Fruit fly (Drosophila melanogaster) whole organism, embryonic: ENCODE results near the gene Dok.

Experiments
- Asciz ChIP-seq: fragments of 200-800 bp; sonication (Bioruptor generic); optimal IDR thresholded peaks from 2 replicates; lab custom pipeline; 2017; ENCODE audit warnings: missing biosample characterization, mild to moderate bottlenecking, missing genetic modification characterization, missing genetic modification reagents
- CG10979 ChIP-seq: fragments of 200-800 bp; sonication (Bioruptor generic); optimal IDR thresholded peaks from 2 replicates; lab custom pipeline; 2018; ENCODE audit warnings: missing biosample characterization, mild to moderate bottlenecking, missing genetic modification characterization, moderate library complexity
- CG11723 ChIP-seq: fragments of 200-800 bp; sonication (Bioruptor generic); optimal IDR thresholded peaks from 2 replicates; lab custom pipeline; 2017; ENCODE audit warnings: missing biosample characterization, mild to moderate bottlenecking, missing genetic modification characterization
- CG13123 ChIP-seq: fragments of 200-800 bp; sonication (Bioruptor generic); optimal IDR thresholded peaks from 2 replicates; lab custom pipeline; 2016; ENCODE audit warnings: missing biosample characterization, missing genetic modification characterization
- CG13296 ChIP-seq: fragments of 200-800 bp; sonication (Bioruptor generic); optimal IDR thresholded peaks from 3 replicates; lab custom pipeline; 2018; ENCODE audit warnings: missing biosample characterization, mild to moderate bottlenecking, missing genetic modification characterization
- CG14965 ChIP-seq: fragments of 200-800 bp; sonication (Bioruptor generic); optimal IDR thresholded peaks from 2 replicates; lab custom pipeline; 2016; ENCODE audit warnings: missing biosample characterization, missing genetic modification characterization, borderline replicate concordance
- CG1647 ChIP-seq: fragments of 200-800 bp; sonication (Bioruptor generic); optimal IDR thresholded peaks from 3 replicates; lab custom pipeline; 2016; ENCODE audit warnings: missing biosample characterization, missing genetic modification characterization
- CG16863 ChIP-seq: fragments of 200-800 bp; sonication (Bioruptor generic); optimal IDR thresholded peaks from 3 replicates; lab custom pipeline; 2016; ENCODE audit warnings: missing biosample characterization, missing genetic modification characterization
- CG17385 ChIP-seq: fragments of 200-800 bp; sonication (Bioruptor generic); optimal IDR thresholded peaks from 3 replicates; lab custom pipeline; 2018; ENCODE audit warnings: missing biosample characterization, mild to moderate bottlenecking, missing genetic modification characterization
- CG17802 ChIP-seq: fragments of 200-800 bp; sonication (Bioruptor generic); optimal IDR thresholded peaks from 2 replicates; lab custom pipeline; 2018; ENCODE audit warnings: missing biosample characterization, mild to moderate bottlenecking, missing genetic modification characterization, moderate library complexity
- CG1832 ChIP-seq: fragments of 200-800 bp; sonication (Bioruptor generic); optimal IDR thresholded peaks from 2 replicates; lab custom pipeline; 2017; ENCODE audit warnings: missing biosample characterization, mild to moderate bottlenecking, missing genetic modification characterization, inconsistent platforms
- CG2116 ChIP-seq: fragments of 200-800 bp; sonication (Bioruptor generic); optimal IDR thresholded peaks from 3 replicates; lab custom pipeline; 2018; ENCODE audit warnings: missing biosample characterization, mild to moderate bottlenecking, missing genetic modification characterization
- CG31365 ChIP-seq: fragments of 200-800 bp; sonication (Bioruptor generic); optimal IDR thresholded peaks from 2 replicates; lab custom pipeline; 2018; ENCODE audit warnings: missing biosample characterization, mild to moderate bottlenecking, missing genetic modification characterization
- CG32532 ChIP-seq: fragments of 200-800 bp; sonication (Bioruptor generic); IDR thresholded peaks from 2 replicates; pipeline ENCODE4 v1.3.6; 2022; ENCODE audit warnings: missing biosample characterization, missing genetic modification characterization
- CG4282 ChIP-seq: fragments of 200-800 bp; sonication (Bioruptor generic); optimal IDR thresholded peaks from 2 replicates; lab custom pipeline; 2016; ENCODE audit warnings: missing biosample characterization, missing genetic modification characterization
- CG4424 ChIP-seq: fragments of 200-800 bp; sonication (Bioruptor generic); optimal IDR thresholded peaks from 3 replicates; lab custom pipeline; 2016; ENCODE audit warnings: missing biosample characterization, missing genetic modification characterization
- CG6683 ChIP-seq: fragments of 200-800 bp; sonication (Bioruptor generic); optimal IDR thresholded peaks from 2 replicates; lab custom pipeline; 2017; ENCODE audit warnings: missing biosample characterization, mild to moderate bottlenecking, missing genetic modification characterization, missing genetic modification reagents
- CG7271 ChIP-seq: fragments of 200-800 bp; sonication (Bioruptor generic); optimal IDR thresholded peaks from 2 replicates; lab custom pipeline; 2018; ENCODE audit warnings: missing biosample characterization, mild to moderate bottlenecking, missing genetic modification characterization, moderate library complexity
- CG7928 ChIP-seq: fragments of 200-800 bp; sonication (Bioruptor generic); optimal IDR thresholded peaks from 2 replicates; lab custom pipeline; 2017; ENCODE audit warnings: missing biosample characterization, mild to moderate bottlenecking, missing genetic modification characterization
- CG9215 ChIP-seq: fragments of 200-800 bp; sonication (Bioruptor generic); IDR thresholded peaks from 2 replicates; pipeline ENCODE4 v1.3.6; 2022; ENCODE audit warnings: missing biosample characterization, missing genetic modification characterization
- CG9797 ChIP-seq: fragments of 200-800 bp; sonication (Bioruptor generic); optimal IDR thresholded peaks from 3 replicates; lab custom pipeline; 2018; ENCODE audit warnings: missing biosample characterization, mild to moderate bottlenecking, missing genetic modification characterization
- CG9932 ChIP-seq: fragments of 200-800 bp; sonication (Bioruptor generic); IDR thresholded peaks from 2 replicates; pipeline ENCODE4 v1.3.6; 2022; ENCODE audit warnings: missing biosample characterization, missing genetic modification characterization
- CkIIα-i1 ChIP-seq: fragments of 200-800 bp; sonication (Bioruptor generic); IDR thresholded peaks from 2 replicates; pipeline ENCODE4 v1.3.6; 2022; ENCODE audit warnings: missing biosample characterization, missing genetic modification characterization
- Dek ChIP-seq: fragments of 200-800 bp; sonication (Bioruptor generic); optimal IDR thresholded peaks from 3 replicates; lab custom pipeline; 2019; ENCODE audit warnings: missing biosample characterization, mild to moderate bottlenecking, missing genetic modification characterization, moderate library complexity
- Lpt ChIP-seq: fragments of >200 bp; optimal IDR thresholded peaks from 2 replicates; lab custom pipeline; 2018; ENCODE audit warnings: missing biosample characterization, missing genetic modification characterization
- Myb ChIP-seq: fragments of 200-800 bp; sonication (Bioruptor generic); optimal IDR thresholded peaks from 2 replicates; lab custom pipeline; 2016; ENCODE audit warnings: missing biosample characterization, missing genetic modification characterization
- Rfx ChIP-seq: fragments of 200-800 bp; sonication (Bioruptor generic); IDR thresholded peaks from 2 replicates; pipeline ENCODE4 v1.3.6; 2022; ENCODE audit warnings: missing biosample characterization, missing genetic modification characterization
- Rx ChIP-seq: fragments of 200-800 bp; sonication (Bioruptor generic); IDR thresholded peaks from 2 replicates; pipeline ENCODE4 v1.3.6; 2022; ENCODE audit warnings: missing biosample characterization, missing genetic modification characterization
- Ssrp ChIP-seq: fragments of 200-800 bp; sonication (Bioruptor generic); optimal IDR thresholded peaks from 2 replicates; lab custom pipeline; 2018; ENCODE audit warnings: missing biosample characterization, mild to moderate bottlenecking, missing genetic modification characterization, moderate library complexity
- Taf1 ChIP-seq: fragments of 200-800 bp; sonication (Bioruptor generic); IDR thresholded peaks from 2 replicates; pipeline ENCODE4 v1.3.6; 2022; ENCODE audit warnings: missing biosample characterization, missing genetic modification characterization
- chn ChIP-seq: fragments of 200-800 bp; sonication (Bioruptor generic); optimal IDR thresholded peaks from 2 replicates; lab custom pipeline; 2016; ENCODE audit warnings: missing biosample characterization, missing genetic modification characterization
- crp ChIP-seq, 2 experiments: fragments of 200-800 bp; sonication (Bioruptor generic); optimal IDR thresholded peaks; 2 replicates in 1 of 2; 3 replicates in 1 of 2; lab custom pipeline; 2017; ENCODE audit warnings: missing biosample characterization in 2 of 2, missing genetic modification characterization in 2 of 2, mild to moderate bottlenecking in 1 of 2, moderate library complexity in 1 of 2
- dm ChIP-seq: fragments of 200-800 bp; sonication (Bioruptor generic); optimal IDR thresholded peaks from 3 replicates; lab custom pipeline; 2016; ENCODE audit warnings: missing biosample characterization, missing genetic modification characterization
- dmrt99B ChIP-seq: fragments of 200-800 bp; sonication (Bioruptor generic); optimal IDR thresholded peaks from 2 replicates; lab custom pipeline; 2018; ENCODE audit warnings: missing biosample characterization, mild to moderate bottlenecking, missing genetic modification characterization, moderate library complexity
- dysf ChIP-seq: fragments of 200-800 bp; sonication (Bioruptor generic); IDR thresholded peaks from 3 replicates; pipeline ENCODE4 v1.3.6; 2022; ENCODE audit warnings: missing biosample characterization, missing genetic modification characterization
- esg ChIP-seq: fragments of 200-800 bp; sonication (Bioruptor generic); conservative IDR thresholded peaks from 2 replicates; pipeline ENCODE4 v1.3.6; 2022; ENCODE audit warnings: missing biosample characterization, missing genetic modification characterization
- fd64A ChIP-seq: fragments of 200-800 bp; sonication (Bioruptor generic); optimal IDR thresholded peaks from 3 replicates; lab custom pipeline; 2018; ENCODE audit warnings: missing biosample characterization, mild to moderate bottlenecking, missing genetic modification characterization
- gcm2 ChIP-seq: fragments of 200-800 bp; sonication (Bioruptor generic); optimal IDR thresholded peaks from 2 replicates; lab custom pipeline; 2016; ENCODE audit warnings: missing biosample characterization, missing genetic modification characterization
- gfzf ChIP-seq: fragments of 200-800 bp; sonication (Bioruptor generic); optimal IDR thresholded peaks from 2 replicates; lab custom pipeline; 2016; ENCODE audit warnings: missing biosample characterization, mild to moderate bottlenecking, missing genetic modification characterization, moderate library complexity
- hth ChIP-seq: fragments of >200 bp; optimal IDR thresholded peaks from 2 replicates; lab custom pipeline; 2017; ENCODE audit warnings: inconsistent platforms
- klu ChIP-seq: fragments of 200-800 bp; sonication (Bioruptor generic); IDR thresholded peaks from 2 replicates; pipeline ENCODE4 v1.3.6; 2022; ENCODE audit warnings: missing biosample characterization, missing genetic modification characterization
- lola ChIP-seq, 3 experiments: fragments of >200 bp in 2 of 3; fragments of 200-800 bp in 1 of 3; sonication (Bioruptor generic) in 1 of 3; optimal IDR thresholded peaks; 2 replicates each; lab custom pipeline; 2017 to 2019; ENCODE audit warnings: missing biosample characterization in 3 of 3, missing genetic modification characterization in 3 of 3, mild to moderate bottlenecking in 1 of 3, moderate library complexity in 1 of 3
- luna ChIP-seq: fragments of 200-800 bp; sonication (Bioruptor generic); optimal IDR thresholded peaks from 2 replicates; lab custom pipeline; 2016; ENCODE audit warnings: missing biosample characterization, missing genetic modification characterization
- nom ChIP-seq: fragments of 200-800 bp; sonication (Bioruptor generic); optimal IDR thresholded peaks from 2 replicates; lab custom pipeline; 2017; ENCODE audit warnings: missing biosample characterization, missing genetic modification characterization, mild to moderate bottlenecking, moderate library complexity, missing genetic modification reagents
- odd ChIP-seq: fragments of 200-800 bp; sonication (Bioruptor generic); optimal IDR thresholded peaks from 2 replicates; lab custom pipeline; 2017; ENCODE audit warnings: missing biosample characterization, mild to moderate bottlenecking, missing genetic modification characterization
- otp ChIP-seq: fragments of 200-800 bp; sonication (Bioruptor generic); IDR thresholded peaks from 3 replicates; pipeline ENCODE4, ENCODE4 v1.3.6; 2022; ENCODE audit warnings: missing biosample characterization, missing genetic modification characterization
- pan ChIP-seq, 4 experiments: fragments of >200 bp in 3 of 4; fragments of 200-800 bp in 1 of 4; sonication (Bioruptor generic) in 1 of 4; optimal IDR thresholded peaks in 3 of 4; IDR thresholded peaks in 1 of 4; 2 replicates each; pipeline versions ENCODE4 v1.3.6 to Lab custom; 2017 to 2022; ENCODE audit warnings: missing biosample characterization in 2 of 4, missing genetic modification characterization in 2 of 4, mixed read lengths in 1 of 4
- pnt ChIP-seq: fragments of 200-800 bp; sonication (Bioruptor generic); optimal IDR thresholded peaks from 3 replicates; lab custom pipeline; 2016; ENCODE audit warnings: missing biosample characterization, missing genetic modification characterization
- scrt ChIP-seq: fragments of 200-800 bp; sonication (Bioruptor generic); optimal IDR thresholded peaks from 2 replicates; lab custom pipeline; 2018; ENCODE audit warnings: missing biosample characterization, mild to moderate bottlenecking, missing genetic modification characterization, moderate library complexity
- sd ChIP-seq: fragments of 200-800 bp; sonication (Bioruptor generic); optimal IDR thresholded peaks from 3 replicates; lab custom pipeline; 2018; ENCODE audit warnings: missing biosample characterization, mild to moderate bottlenecking, missing genetic modification characterization, moderate library complexity

The Dok gene

dm6 chrX:7332493-7332892 is 8.5 kb downstream of the Dok start (continued):
- TF ChIP-seq Taf1 (peak; percentile 69), Rx (GFP tag; lab: Robert Waterston, UW) (no peak), crp (GFP tag; optimal IDR thresholded peaks at IDR 0.05; lab: Kevin White, UChicago) (no peak), fd64A (no peak), odd (GFP tag; lab: Kevin White, UChicago) (peak; percentile 16), Asciz (GFP tag; lab: Kevin White, UChicago) (no peak), dm (GFP tag; lab: Kevin White, UChicago) (peak; percentile 43), otp (GFP tag; lab: Robert Waterston, UW) (peak; percentile 62; the same call in 1 of the 3 replicates), nom (no peak), CG13123 (GFP tag; lab: Kevin White, UChicago) (no peak), Lpt (GFP tag; lab: Kevin White, UChicago) (no peak), CG1647 (GFP tag; lab: Kevin White, UChicago) (peak; percentile 53), chn (GFP tag; lab: Kevin White, UChicago) (peak; percentile 66), CG31365 (tag; lab: Kevin White, UChicago) (no peak), dmrt99B (peak; percentile 51), klu (peak; percentile 45; the same call in 1 of the 2 replicates), scrt (GFP tag; lab: Kevin White, UChicago) (peak; percentile 56), CG6683 (GFP tag; lab: Kevin White, UChicago) (no peak), gcm2 (GFP tag; lab: Kevin White, UChicago) (no peak), CG10979 (tag; lab: Kevin White, UChicago) (peak; percentile 16), CG9797 (GFP tag; lab: Kevin White, UChicago) (no peak), CG17802 (tag; lab: Kevin White, UChicago) (no peak), sd (tag; lab: Kevin White, UChicago) (peak; percentile 54), CG9932 (GFP tag; lab: Robert Waterston, UW) (peak; percentile 82), pnt (GFP tag; lab: Kevin White, UChicago) (peak; percentile 45), CG14965 (GFP tag; lab: Kevin White, UChicago) (no peak), CG13296 (peak; percentile 55), CG32532 (GFP tag; lab: Robert Waterston, UW) (peak; percentile 82), luna (GFP tag; lab: Kevin White, UChicago) (peak; percentile 60), gfzf (no peak), CG2116 (GFP tag; lab: Kevin White, UChicago) (peak; percentile 12), Dek (tag; lab: Kevin White, UChicago) (peak; percentile 52), lola (GFP tag; optimal IDR thresholded peaks at IDR 0.05; lab: Kevin White, UChicago) (no peak), CG4424 (GFP tag; lab: Kevin White, UChicago) (peak; percentile 51), esg (GFP tag; lab: Robert Waterston, UW) (peak; percentile 67), CG16863 (GFP tag; lab: Kevin White, UChicago) (peak; percentile 45), CG4282 (GFP tag; lab: Kevin White, UChicago) (peak; percentile 5), CG17385 (GFP tag; lab: Kevin White, UChicago) (peak; percentile 69), CG1832 (no peak), Myb (GFP tag; lab: Kevin White, UChicago) (peak; percentile 54), Rfx (GFP tag; lab: Robert Waterston, UW) (peak; percentile 86), CG9215 (GFP tag; lab: Robert Waterston, UW) (peak; percentile 59), CkIIα-i1 (no peak), Ssrp (no peak), CG11723 (GFP tag; lab: Kevin White, UChicago) (peak; percentile 32), pan (optimal IDR thresholded peaks at IDR 0.05; lab: Kevin White, UChicago) (no peak), pan (GFP tag; optimal IDR thresholded peaks at IDR 0.05 in 1 of 2, IDR thresholded peaks at IDR 0.05 in 1 of 2) (peak in 1 of 2 experiments; percentile 60), CG7928 (GFP tag; lab: Kevin White, UChicago) (no peak), dysf (GFP tag; lab: Robert Waterston, UW) (peak; percentile 83), CG7271 (tag; lab: Kevin White, UChicago) (no peak), hth (no peak)
